Worm (Caenorhabditis elegans): ENCODE measurements around the gene pqn-31.
A peak's percentile ranks its signal among the peaks of the same experiment; 100 is the strongest.

Gene pqn-31

DNA sequence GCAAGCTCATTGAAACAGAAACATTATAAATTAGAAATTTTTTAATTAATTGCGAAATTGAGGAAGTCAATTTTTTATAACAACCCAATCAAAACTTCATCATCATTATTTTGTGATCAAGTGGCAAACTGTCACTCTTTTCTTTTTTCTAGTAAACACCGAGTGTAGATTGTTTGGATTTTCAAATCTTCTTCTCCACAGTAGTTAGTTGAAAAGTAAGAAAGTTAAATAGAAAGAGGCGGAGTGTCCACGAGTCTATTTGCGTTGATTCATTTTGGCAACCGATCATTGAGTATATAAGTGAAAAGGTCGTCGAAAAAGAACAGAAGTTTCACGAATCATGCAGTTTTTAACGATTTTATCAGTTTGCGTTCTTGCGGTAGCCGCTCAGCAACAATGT lies at the start of gene pqn-31:
TSS of gene pqn-31 (plus strand) at position 301 of the 400 bp plus-strand sequence.
- no peak for TF ChIP-seq let-526 (GFP tag; IDR thresholded peaks at IDR 0.05)
- TF ChIP-seq snpc-3.4 (tag; optimal IDR thresholded peaks at IDR 0.05) = no peak

DNA sequence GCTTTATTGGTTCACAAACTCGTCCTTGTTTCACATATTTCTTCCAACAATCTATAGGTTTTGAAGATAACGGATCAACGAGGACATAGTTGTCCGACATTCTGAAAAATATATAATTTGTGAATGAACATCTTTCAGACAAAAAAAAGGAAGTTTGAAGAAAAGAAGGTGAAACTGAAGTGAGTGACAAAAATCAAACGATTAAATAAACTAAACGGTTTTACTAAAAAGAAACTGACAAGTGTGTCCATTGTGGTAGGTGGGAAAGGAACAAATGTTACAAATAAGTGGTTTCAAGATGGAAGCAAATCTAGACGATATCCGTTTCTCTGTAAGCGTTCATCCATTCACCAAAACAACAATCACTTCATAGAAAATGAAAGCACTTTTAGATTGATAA lies 47.0 kb upstream of the pqn-31 start, which contains the start of gene C25E10.12:
TSS of gene C25E10.12 (minus strand) at position 101 of the 400 bp plus-strand sequence.
- TF ChIP-seq bed-2 (GFP tag; IDR thresholded peaks at IDR 0.05) (no peak), rpc-1 (optimal IDR thresholded peaks at IDR 0.05) (no peak), rpc-1 (tag; optimal IDR thresholded peaks at IDR 0.05) (no peak), K11D2.4 (GFP tag; IDR thresholded peaks at IDR 0.05) (no peak), fkh-3 (tag; optimal IDR thresholded peaks at IDR 0.05) (no peak), lin-54 (GFP tag; optimal IDR thresholded peaks at IDR 0.05) (no peak), D2030.7 (GFP tag; IDR thresholded peaks at IDR 0.05) (no peak), lir-1 (GFP tag; conservative IDR thresholded peaks at IDR 0.05) (no peak), akir-1 (GFP tag; optimal IDR thresholded peaks at IDR 0.05) (no peak), zfh-2 (GFP tag; conservative IDR thresholded peaks at IDR 0.05) (no peak), C06A6.2 (GFP tag; conservative IDR thresholded peaks at IDR 0.05) (no peak), ZK185.1 (tag; optimal IDR thresholded peaks at IDR 0.05; ENCODE audit: poor library complexity, severe bottlenecking) (no peak), F49E8.2 (tag; optimal IDR thresholded peaks at IDR 0.05; ENCODE audit: insufficient read depth) (no peak)

DNA sequence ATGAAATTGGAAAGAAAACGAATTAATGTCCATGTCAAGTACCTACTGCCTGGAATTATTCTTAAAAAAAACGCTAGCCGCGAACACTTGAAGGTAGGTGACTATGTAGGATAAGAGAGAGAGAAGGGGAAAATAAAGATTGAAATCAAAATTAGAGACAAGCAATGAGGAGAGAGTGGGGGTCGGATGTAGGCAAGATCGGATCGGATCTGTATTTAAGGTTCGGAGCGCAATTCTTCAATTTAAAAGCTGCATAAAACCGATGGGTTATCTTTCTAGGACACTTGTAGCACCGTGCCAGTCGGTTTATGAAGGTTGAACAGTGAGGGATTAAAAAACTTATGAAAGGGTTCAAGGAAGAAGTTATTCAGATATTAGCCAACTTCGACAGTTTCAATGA lies 46.2 kb upstream of the pqn-31 start:
- TF ChIP-seq tbp1 (GFP tag; optimal IDR thresholded peaks at IDR 0.05) (no peak), B0261.1 (tag; optimal IDR thresholded peaks at IDR 0.05) (no peak), F52B5.7 (tag; optimal IDR thresholded peaks at IDR 0.05) (no peak), dpl-1 (GFP tag; optimal IDR thresholded peaks at IDR 0.05) (no peak), T26A5.8 (tag; optimal IDR thresholded peaks at IDR 0.05) (no peak), snpc-1.1 (tag; optimal IDR thresholded peaks at IDR 0.05; ENCODE audit: insufficient read depth) (no peak), ztf-25 (GFP tag; IDR thresholded peaks at IDR 0.05) (no peak), attf-6 (GFP tag; IDR thresholded peaks at IDR 0.05) (no peak), chd-7 (tag; optimal IDR thresholded peaks at IDR 0.05) (no peak), pha-4 (tag; optimal IDR thresholded peaks at IDR 0.05) (no peak), T07F8.4 (tag; optimal IDR thresholded peaks at IDR 0.05) (no peak), nfya-2 (GFP tag; IDR thresholded peaks at IDR 0.05) (no peak)

DNA sequence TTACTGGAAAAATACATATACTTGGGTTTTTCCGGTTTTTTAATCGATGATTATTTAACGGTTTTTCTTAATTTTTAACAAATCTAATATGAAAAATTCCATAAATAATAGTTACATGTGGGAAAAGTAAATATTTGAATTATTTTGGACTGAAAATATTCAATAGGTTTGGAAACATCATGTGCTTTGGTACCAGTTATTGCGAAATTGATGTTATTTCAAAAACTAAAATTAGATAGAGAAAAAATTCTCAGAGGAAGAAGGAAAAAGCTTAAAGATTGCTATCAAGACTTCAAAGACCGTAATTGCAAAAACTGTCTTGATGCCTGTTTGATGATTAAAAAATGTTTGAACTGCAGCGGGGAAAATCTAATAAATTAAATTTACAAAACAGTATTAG lies 44.4 kb upstream of the pqn-31 start:
- TF ChIP-seq pbrm-1 (GFP tag; IDR thresholded peaks at IDR 0.05) (no peak), cebp-1 (GFP tag; IDR thresholded peaks at IDR 0.05) (no peak), cebp-1 (tag; optimal IDR thresholded peaks at IDR 0.05) (peak; percentile 76), B0336.3 (GFP tag; IDR thresholded peaks at IDR 0.05) (no peak)

DNA sequence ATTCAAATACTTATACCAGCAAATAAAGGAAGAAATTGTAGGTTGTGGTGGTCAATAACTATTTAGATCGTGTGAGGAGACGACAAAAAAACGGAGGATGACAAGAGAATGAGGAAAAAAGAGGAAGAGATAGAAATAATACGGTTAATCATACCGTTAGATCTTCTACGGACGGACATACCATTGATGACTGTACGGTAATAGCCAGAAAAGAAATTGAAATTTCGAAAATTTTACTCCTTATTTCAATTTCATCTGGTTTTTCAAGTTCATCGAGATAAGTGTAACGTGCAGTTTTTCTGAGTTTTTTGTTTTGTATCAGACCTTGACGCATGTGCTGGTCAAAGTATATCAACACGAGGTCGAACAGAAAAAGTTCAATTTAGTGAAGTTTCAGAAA lies 43.5 kb upstream of the pqn-31 start:
- TF ChIP-seq F39B2.1 (GFP tag; IDR thresholded peaks at IDR 0.05) (no peak), hlh-26 (GFP tag; conservative IDR thresholded peaks at IDR 0.05) (no peak), rcor-1 (GFP tag; IDR thresholded peaks at IDR 0.05) (no peak), ztf-26 (tag; optimal IDR thresholded peaks at IDR 0.05) (no peak), repo-1 (tag; optimal IDR thresholded peaks at IDR 0.05) (no peak), cebp-1 (GFP tag; IDR thresholded peaks at IDR 0.05) (no peak), cebp-1 (tag; optimal IDR thresholded peaks at IDR 0.05) (no peak), snpc-1.3 (tag; optimal IDR thresholded peaks at IDR 0.05; ENCODE audit: insufficient read depth) (no peak), snpc-1.1 (tag; optimal IDR thresholded peaks at IDR 0.05; ENCODE audit: insufficient read depth) (no peak), Y53F4B.3 (GFP tag; IDR thresholded peaks at IDR 0.05) (no peak), cebp-2 (GFP tag; IDR thresholded peaks at IDR 0.05) (no peak), K11D2.4 (GFP tag; IDR thresholded peaks at IDR 0.05) (no peak), egrh-3 (GFP tag; IDR thresholded peaks at IDR 0.05) (no peak), ets-4 (GFP tag; optimal IDR thresholded peaks at IDR 0.05) (no peak), ztf-18 (tag; optimal IDR thresholded peaks at IDR 0.05) (no peak), B0336.3 (GFP tag; IDR thresholded peaks at IDR 0.05) (no peak), ztf-28 (GFP tag; IDR thresholded peaks at IDR 0.05) (no peak), dpff-1 (tag; optimal IDR thresholded peaks at IDR 0.05) (no peak), nhr-80 (tag; optimal IDR thresholded peaks at IDR 0.05) (no peak)
